Worm (Caenorhabditis elegans) whole organism, late embryonic: ENCODE measurements around the gene myrf-1.

ENCODE experiments used
- hlh-13 ChIP-seq: fragments of 200-800 bp; sonication (Bioruptor generic); optimal IDR thresholded peaks from 2 replicates; lab custom pipeline; 2018; ENCODE audit warnings: mild to moderate bottlenecking, missing genetic modification characterization, missing compliant biosample characterization
- pha-4 ChIP-seq: fragments of 150-350 bp; optimal IDR thresholded peaks from 2 replicates; lab custom pipeline; 2018; ENCODE audit warnings: missing biosample characterization, missing genetic modification reagents, missing genetic modification characterization

DNA sequence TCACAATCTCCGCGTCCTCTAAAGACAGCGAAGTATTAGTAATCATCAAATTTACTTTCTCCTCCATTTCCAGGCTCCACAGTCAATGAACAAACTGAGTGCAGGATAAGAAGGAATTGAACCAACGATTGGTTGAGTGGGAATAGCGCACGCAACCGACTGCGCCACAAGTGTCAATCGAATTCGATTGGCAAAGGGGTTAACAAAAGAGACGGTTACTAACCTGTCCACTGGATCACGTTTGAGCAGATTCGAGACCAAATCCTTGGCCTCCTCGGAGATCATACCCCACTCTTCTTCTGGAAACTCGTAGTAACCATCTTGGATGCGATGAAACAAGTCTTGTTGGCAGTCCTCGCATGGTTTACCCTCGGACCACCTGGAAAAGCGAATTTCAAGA is 42.9 kb upstream of the myrf-1 start:
- no peak for TF ChIP-seq pha-4 (tag; lab: Kevin White, UChicago)
- TF ChIP-seq hlh-13, result no peak
